Worm (Caenorhabditis elegans) whole organism, young adult: ENCODE results near the gene unc-23.

ENCODE experiments used
- B0019.2 ChIP-seq: fragments of 200-800 bp; sonication (Bioruptor generic); conservative IDR thresholded peaks from 2 replicates; pipeline ENCODE4 v1.3.6; 2022; ENCODE audit warnings: missing genetic modification reagents, missing genetic modification characterization, missing compliant biosample characterization
- F10E7.11 ChIP-seq: sonication (generic microtip); optimal IDR thresholded peaks from 2 replicates; lab custom pipeline; 2017; ENCODE audit warnings: mild to moderate bottlenecking, missing genetic modification characterization, moderate library complexity, missing compliant biosample characterization
- F39B2.1 ChIP-seq: fragments of 200-800 bp; sonication (Bioruptor generic); IDR thresholded peaks from 2 replicates; pipeline ENCODE4 v1.3.6; 2022; ENCODE audit warnings: missing genetic modification reagents, missing genetic modification characterization, missing compliant biosample characterization
- F57A8.1 ChIP-seq: fragments of 200-800 bp; sonication (Bioruptor generic); optimal IDR thresholded peaks from 2 replicates; lab custom pipeline; 2018; ENCODE audit warnings: mild to moderate bottlenecking, missing genetic modification characterization, moderate library complexity, missing compliant biosample characterization
- K12H6.12 ChIP-seq: fragments of 200-800 bp; sonication (Bioruptor generic); optimal IDR thresholded peaks from 2 replicates; lab custom pipeline; 2018; ENCODE audit warnings: mild to moderate bottlenecking, missing genetic modification characterization, missing compliant biosample characterization
- T07F8.4 ChIP-seq: sonication (generic microtip); optimal IDR thresholded peaks from 2 replicates; lab custom pipeline; 2016; ENCODE audit warnings: mild to moderate bottlenecking, missing genetic modification characterization, moderate library complexity, missing compliant biosample characterization
- T26A5.8 ChIP-seq: sonication (generic microtip); optimal IDR thresholded peaks from 2 replicates; lab custom pipeline; 2016; ENCODE audit warnings: missing genetic modification characterization, missing compliant biosample characterization
- Y56A3A.18 ChIP-seq: fragments of 200-800 bp; sonication (Bioruptor generic); IDR thresholded peaks from 2 replicates; pipeline ENCODE4 v1.3.6; 2022; ENCODE audit warnings: missing genetic modification reagents, missing genetic modification characterization, missing compliant biosample characterization
- ZK185.1 ChIP-seq: sonication (generic microtip); optimal IDR thresholded peaks from 2 replicates; lab custom pipeline; 2016; ENCODE audit warnings: mild to moderate bottlenecking, missing genetic modification characterization, missing compliant biosample characterization; ENCODE audit not compliant: poor library complexity, severe bottlenecking
- attf-5 ChIP-seq: fragments of 200-800 bp; sonication (Bioruptor generic); optimal IDR thresholded peaks from 2 replicates; lab custom pipeline; 2018; ENCODE audit warnings: mild to moderate bottlenecking, missing genetic modification characterization, missing compliant biosample characterization
- ccch-3 ChIP-seq: fragments of 200-800 bp; sonication (Bioruptor generic); optimal IDR thresholded peaks from 2 replicates; lab custom pipeline; 2018; ENCODE audit warnings: mild to moderate bottlenecking, missing genetic modification characterization, missing compliant biosample characterization
- cebp-2 ChIP-seq: fragments of 200-800 bp; sonication (Bioruptor generic); IDR thresholded peaks from 2 replicates; pipeline ENCODE4 v1.3.6; 2022; ENCODE audit warnings: missing genetic modification characterization, missing compliant biosample characterization
- ceh-40 ChIP-seq: fragments of 200-800 bp; sonication (Bioruptor generic); IDR thresholded peaks from 2 replicates; pipeline ENCODE4 v1.3.6; 2022; ENCODE audit warnings: missing genetic modification characterization, missing compliant biosample characterization
- ceh-91 ChIP-seq: fragments of 200-800 bp; sonication (Bioruptor generic); IDR thresholded peaks from 2 replicates; pipeline ENCODE4 v1.3.6; 2022; ENCODE audit warnings: missing genetic modification reagents, missing genetic modification characterization, missing compliant biosample characterization
- chd-7 ChIP-seq: sonication (generic microtip); optimal IDR thresholded peaks from 2 replicates; lab custom pipeline; 2016; ENCODE audit warnings: mild to moderate bottlenecking, missing genetic modification characterization, moderate library complexity, missing compliant biosample characterization
- die-1 ChIP-seq: sonication (generic microtip); optimal IDR thresholded peaks from 2 replicates; lab custom pipeline; 2016; ENCODE audit warnings: missing genotype, mild to moderate bottlenecking, missing genetic modification characterization, missing compliant biosample characterization
- dpff-1 ChIP-seq: sonication (generic microtip); optimal IDR thresholded peaks from 2 replicates; lab custom pipeline; 2017; ENCODE audit warnings: mild to moderate bottlenecking, missing genetic modification characterization, missing compliant biosample characterization
- egl-18 ChIP-seq: fragments of 200-800 bp; sonication (Bioruptor generic); IDR thresholded peaks from 2 replicates; pipeline ENCODE4 v1.3.6; 2022; ENCODE audit warnings: missing genetic modification reagents, missing genetic modification characterization, missing compliant biosample characterization
- hlh-12 ChIP-seq: sonication (generic microtip); optimal IDR thresholded peaks from 2 replicates; lab custom pipeline; 2016; ENCODE audit warnings: missing genetic modification characterization, missing compliant biosample characterization
- let-607 ChIP-seq, 2 experiments: fragments of 200-800 bp in 1 of 2; sonication (Bioruptor generic) in 1 of 2; sonication (generic microtip) in 1 of 2; optimal IDR thresholded peaks; 2 replicates each; lab custom pipeline; 2016 to 2018; ENCODE audit warnings: mild to moderate bottlenecking in 2 of 2, missing compliant biosample characterization in 2 of 2, missing genetic modification characterization in 2 of 2, moderate library complexity in 2 of 2, missing genotype in 1 of 2
- lin-35 ChIP-seq, 3 experiments: fragments of 150-350 bp in 2 of 3; sonication (generic microtip) in 1 of 3; optimal IDR thresholded peaks; 2 replicates each; lab custom pipeline; 2014 to 2018; ENCODE audit warnings: missing biosample characterization in 3 of 3, missing genetic modification characterization in 3 of 3, missing genetic modification reagents in 3 of 3
- lin-40 ChIP-seq: sonication (generic microtip); optimal IDR thresholded peaks from 2 replicates; lab custom pipeline; 2016; ENCODE audit warnings: missing genetic modification characterization, mild to moderate bottlenecking, missing compliant biosample characterization, missing genotype, missing genetic modification reagents
- lin-54 ChIP-seq: fragments of 200-800 bp; sonication (Bioruptor generic); optimal IDR thresholded peaks from 2 replicates; lab custom pipeline; 2018; ENCODE audit warnings: mild to moderate bottlenecking, missing genetic modification characterization, missing compliant biosample characterization
- madf-8 ChIP-seq: fragments of 200-800 bp; sonication (Bioruptor generic); conservative IDR thresholded peaks from 2 replicates; pipeline ENCODE4 v1.3.6; 2022; ENCODE audit warnings: missing genetic modification reagents, missing genetic modification characterization, missing compliant biosample characterization
- mcd-1 ChIP-seq: fragments of 200-800 bp; sonication (Bioruptor generic); IDR thresholded peaks from 2 replicates; pipeline ENCODE4 v1.3.6; 2022; ENCODE audit warnings: missing genetic modification reagents, missing genetic modification characterization, missing compliant biosample characterization
- mel-28 ChIP-seq: sonication (generic microtip); optimal IDR thresholded peaks from 2 replicates; lab custom pipeline; 2016; ENCODE audit warnings: borderline replicate concordance, mild to moderate bottlenecking, missing genetic modification characterization, missing compliant biosample characterization
- mxl-1 ChIP-seq: sonication (generic microtip); optimal IDR thresholded peaks from 2 replicates; lab custom pipeline; 2016; ENCODE audit warnings: missing genetic modification characterization, missing compliant biosample characterization
- nhr-80 ChIP-seq: sonication (generic microtip); optimal IDR thresholded peaks from 2 replicates; lab custom pipeline; 2016; ENCODE audit warnings: missing genetic modification characterization, missing compliant biosample characterization
- nhr-90 ChIP-seq: sonication (generic microtip); optimal IDR thresholded peaks from 2 replicates; lab custom pipeline; 2016; ENCODE audit warnings: missing genotype, mild to moderate bottlenecking, missing genetic modification characterization, missing compliant biosample characterization
- pbrm-1 ChIP-seq: fragments of 200-800 bp; sonication (Bioruptor generic); IDR thresholded peaks from 2 replicates; pipeline ENCODE4 v1.3.6; 2022; ENCODE audit warnings: missing genetic modification reagents, missing genetic modification characterization, missing compliant biosample characterization
- sea-2 ChIP-seq: fragments of 200-800 bp; sonication (Bioruptor generic); IDR thresholded peaks from 2 replicates; pipeline ENCODE4 v1.3.6; 2022; ENCODE audit warnings: missing genetic modification characterization, missing compliant biosample characterization
- snpc-1.3 ChIP-seq: sonication (generic microtip); optimal IDR thresholded peaks from 2 replicates; lab custom pipeline; 2017; ENCODE audit warnings: missing genetic modification characterization, mild to moderate bottlenecking, missing compliant biosample characterization, antibody characterized with exemption, moderate library complexity, missing genotype, missing genetic modification reagents; ENCODE audit not compliant: insufficient read depth
- snpc-3.4 ChIP-seq: sonication (generic microtip); optimal IDR thresholded peaks from 2 replicates; lab custom pipeline; 2017; ENCODE audit warnings: missing genetic modification characterization, mild to moderate bottlenecking, missing compliant biosample characterization, antibody characterized with exemption, moderate library complexity, missing genotype, missing genetic modification reagents
- somi-1 ChIP-seq: fragments of 200-800 bp; sonication (Bioruptor generic); optimal IDR thresholded peaks from 2 replicates; lab custom pipeline; 2018; ENCODE audit warnings: mild to moderate bottlenecking, missing genetic modification characterization, missing compliant biosample characterization
- sptf-2 ChIP-seq: fragments of 200-800 bp; sonication (Bioruptor generic); optimal IDR thresholded peaks from 2 replicates; lab custom pipeline; 2018; ENCODE audit warnings: mild to moderate bottlenecking, missing genetic modification characterization, missing compliant biosample characterization
- zim-3 ChIP-seq: sonication (generic microtip); optimal IDR thresholded peaks from 2 replicates; lab custom pipeline; 2017; ENCODE audit warnings: mild to moderate bottlenecking, missing genetic modification characterization, moderate library complexity, missing compliant biosample characterization
- ztf-18 ChIP-seq: sonication (generic microtip); optimal IDR thresholded peaks from 2 replicates; lab custom pipeline; 2016; ENCODE audit warnings: missing genotype, mild to moderate bottlenecking, missing genetic modification characterization, missing compliant biosample characterization
- ztf-22 ChIP-seq: fragments of 200-800 bp; sonication (Bioruptor generic); optimal IDR thresholded peaks from 2 replicates; lab custom pipeline; 2018; ENCODE audit warnings: mild to moderate bottlenecking, missing genetic modification characterization, moderate library complexity, missing compliant biosample characterization

unc-23 gene

ce11 chrV:8902697-8903096 lies 33.5 kb upstream of the unc-23 start, which contains the start of gene frpr-12:
frpr-12 (plus strand) TSS chrV:8902997.
- TF ChIP-seq somi-1 (GFP tag; lab: Kevin White, UChicago) (no peak), mel-28 (tag; lab: Kevin White, UChicago) (no peak), hlh-12 (tag; lab: Kevin White, UChicago) (no peak), pbrm-1 (no peak), dpff-1 (tag; lab: Kevin White, UChicago) (no peak), nhr-80 (no peak), ZK185.1 (tag; lab: Kevin White, UChicago) (no peak), T07F8.4 (tag; lab: Kevin White, UChicago) (no peak), B0019.2 (GFP tag; lab: Robert Waterston, UW) (no peak), lin-40 (tag; lab: Kevin White, UChicago) (no peak), ceh-40 (GFP tag; lab: Robert Waterston, UW) (no peak)

ce11 chrV:8903916-8904315 lies 32.2 kb upstream of the unc-23 start:
- no peak for TF ChIP-seq sea-2 (GFP tag; lab: Robert Waterston, UW)
- no peak for TF ChIP-seq cebp-2 (GFP tag; lab: Robert Waterston, UW)
- TF ChIP-seq zim-3 (tag; lab: Kevin White, UChicago), result no peak
- TF ChIP-seq ceh-91 (GFP tag; lab: Robert Waterston, UW), result no peak
- TF ChIP-seq snpc-1.3 (tag; lab: Kevin White, UChicago), result no peak
- TF ChIP-seq madf-8 (GFP tag; lab: Robert Waterston, UW), result no peak
- TF ChIP-seq F39B2.1 (GFP tag; lab: Robert Waterston, UW), result no peak
- no peak for TF ChIP-seq mcd-1 (GFP tag; lab: Robert Waterston, UW)
- no peak for TF ChIP-seq chd-7
- no peak for TF ChIP-seq mxl-1
- no peak for TF ChIP-seq F57A8.1 (GFP tag; lab: Kevin White, UChicago)
- no peak for TF ChIP-seq lin-35 (GFP tag; optimal IDR thresholded peaks at IDR 0.05; lab: Kevin White, UChicago)
- no peak for TF ChIP-seq egl-18 (GFP tag; lab: Robert Waterston, UW)

ce11 chrV:8905656-8906055 lies 30.5 kb upstream of the unc-23 start:
- TF ChIP-seq ztf-18 (tag; lab: Kevin White, UChicago) (no peak), nhr-80 (peak; percentile 77)

- TF ChIP-seq nhr-90 (tag; lab: Kevin White, UChicago) (no peak), egl-18 (GFP tag; lab: Robert Waterston, UW) (no peak), Y56A3A.18 (no peak), T26A5.8 (tag; lab: Kevin White, UChicago) (no peak), nhr-80 (no peak), ccch-3 (no peak), let-607 (tag; optimal IDR thresholded peaks at IDR 0.05; lab: Kevin White, UChicago) (no peak), snpc-3.4 (no peak), lin-54 (GFP tag; lab: Kevin White, UChicago) (no peak)
- TF ChIP-seq, all 124 proteins: peak for 0
Observed at ce11 chrV:8906896-8907295, 29.3 kb upstream of the unc-23 start, which contains the start of gene frpr-11. frpr-11 (plus strand) TSS chrV:8907196.

ce11 chrV:8913940-8914339 lies 22.2 kb upstream of the unc-23 start, which contains the start of gene mod-1:
mod-1 (minus strand) TSS chrV:8914040.
- TF ChIP-seq K12H6.12 (tag; lab: Kevin White, UChicago) (no peak), sptf-2 (GFP tag; lab: Kevin White, UChicago) (no peak), die-1 (no peak), chd-7 (no peak), attf-5 (GFP tag; lab: Kevin White, UChicago) (no peak), mxl-1 (no peak), F10E7.11 (tag; lab: Kevin White, UChicago) (no peak), B0019.2 (GFP tag; lab: Robert Waterston, UW) (no peak), ztf-22 (no peak)
